Worm (Caenorhabditis elegans): ENCODE data around the gene lst-6.

- TF ChIP-seq flt-1 (GFP tag; IDR thresholded peaks at IDR 0.05) (no peak), tab-1 (GFP tag; IDR thresholded peaks at IDR 0.05) (no peak)
These were observed 42.7 kb downstream of the lst-6 start, which contains the start of gene C15F1.2 for ce11 chrII:6979646-6980045.
